Fruit fly (Drosophila melanogaster) whole organism, embryonic: ENCODE data around the gene Dad1.

Experiments used
- Ada2b ChIP-seq: fragments of 200-800 bp; sonication (Bioruptor generic); IDR thresholded peaks from 2 replicates; pipeline ENCODE4 v1.3.6; 2022; ENCODE audit warnings: missing biosample characterization, missing genetic modification characterization
- Adf1 ChIP-seq: fragments of 200-800 bp; sonication (Bioruptor generic); IDR thresholded peaks from 2 replicates; pipeline ENCODE4 v1.3.6; 2022; ENCODE audit warnings: missing biosample characterization, missing genetic modification characterization
- B-H2 ChIP-seq: fragments of 200-800 bp; sonication (Bioruptor generic); optimal IDR thresholded peaks from 2 replicates; lab custom pipeline; 2018; ENCODE audit warnings: missing biosample characterization, mild to moderate bottlenecking, missing genetic modification characterization
- BtbVII ChIP-seq: fragments of 200-800 bp; sonication (Bioruptor generic); optimal IDR thresholded peaks from 3 replicates; lab custom pipeline; 2017; ENCODE audit warnings: missing biosample characterization, mild to moderate bottlenecking, missing genetic modification characterization
- CG10431 ChIP-seq: fragments of 200-800 bp; sonication (Bioruptor generic); optimal IDR thresholded peaks from 3 replicates; lab custom pipeline; 2018; ENCODE audit warnings: missing biosample characterization, mild to moderate bottlenecking, missing genetic modification characterization
- CG12391 ChIP-seq: fragments of 200-800 bp; sonication (Bioruptor generic); optimal IDR thresholded peaks from 3 replicates; lab custom pipeline; 2018; ENCODE audit warnings: missing biosample characterization, mild to moderate bottlenecking, missing genetic modification characterization, moderate library complexity
- CG14441 ChIP-seq: fragments of 200-800 bp; sonication (Bioruptor generic); IDR thresholded peaks from 2 replicates; pipeline ENCODE4 v1.3.6; 2022; ENCODE audit warnings: missing biosample characterization, missing genetic modification characterization
- CG15073 ChIP-seq: fragments of 200-800 bp; sonication (Bioruptor generic); optimal IDR thresholded peaks from 2 replicates; lab custom pipeline; 2016; ENCODE audit warnings: missing biosample characterization, missing genetic modification characterization
- CG16863 ChIP-seq: fragments of 200-800 bp; sonication (Bioruptor generic); optimal IDR thresholded peaks from 3 replicates; lab custom pipeline; 2016; ENCODE audit warnings: missing biosample characterization, missing genetic modification characterization
- CG3847 ChIP-seq: fragments of 200-800 bp; sonication (Bioruptor generic); IDR thresholded peaks from 2 replicates; pipeline ENCODE4 v1.3.6; 2022; ENCODE audit warnings: missing biosample characterization, missing genetic modification characterization
- CG5953 ChIP-seq: fragments of 200-800 bp; sonication (Bioruptor generic); IDR thresholded peaks from 2 replicates; pipeline ENCODE4 v1.3.6; 2022; ENCODE audit warnings: missing biosample characterization, missing genetic modification characterization
- CG6854 ChIP-seq: fragments of 200-800 bp; sonication (Bioruptor generic); optimal IDR thresholded peaks from 3 replicates; lab custom pipeline; 2017; ENCODE audit warnings: missing biosample characterization, mild to moderate bottlenecking, missing genetic modification characterization
- CG9215 ChIP-seq: fragments of 200-800 bp; sonication (Bioruptor generic); IDR thresholded peaks from 2 replicates; pipeline ENCODE4 v1.3.6; 2022; ENCODE audit warnings: missing biosample characterization, missing genetic modification characterization
- CG9876 ChIP-seq: fragments of 200-800 bp; sonication (Bioruptor generic); optimal IDR thresholded peaks from 2 replicates; lab custom pipeline; 2016; ENCODE audit warnings: missing biosample characterization, missing genetic modification characterization
- CG9932 ChIP-seq: fragments of 200-800 bp; sonication (Bioruptor generic); IDR thresholded peaks from 2 replicates; pipeline ENCODE4 v1.3.6; 2022; ENCODE audit warnings: missing biosample characterization, missing genetic modification characterization
- CoRest ChIP-seq: fragments of 200-800 bp; sonication (Bioruptor generic); optimal IDR thresholded peaks from 3 replicates; lab custom pipeline; 2018; ENCODE audit warnings: missing biosample characterization, mild to moderate bottlenecking, missing genetic modification characterization, moderate library complexity
- D19A ChIP-seq: fragments of 200-800 bp; optimal IDR thresholded peaks from 3 replicates; lab custom pipeline; 2019; ENCODE audit warnings: missing biosample characterization, mild to moderate bottlenecking, missing genetic modification characterization, moderate library complexity
- Ets97D ChIP-seq: fragments of 200-800 bp; sonication (Bioruptor generic); optimal IDR thresholded peaks from 3 replicates; lab custom pipeline; 2016; ENCODE audit warnings: missing biosample characterization, missing genetic modification characterization
- HLH54F ChIP-seq: fragments of 200-800 bp; sonication (Bioruptor generic); optimal IDR thresholded peaks from 3 replicates; lab custom pipeline; 2016; ENCODE audit warnings: missing biosample characterization, missing genetic modification characterization
- Hr78 ChIP-seq, 2 experiments: fragments of 200-800 bp in 1 of 2; fragments of >200 bp in 1 of 2; sonication (Bioruptor generic) in 1 of 2; optimal IDR thresholded peaks; 2 replicates each; lab custom pipeline; 2017 to 2019; ENCODE audit warnings: missing biosample characterization in 2 of 2, missing genetic modification characterization in 2 of 2, mild to moderate bottlenecking in 1 of 2, moderate library complexity in 1 of 2
- Lim3 ChIP-seq: fragments of 200-800 bp; sonication (Bioruptor generic); IDR thresholded peaks from 2 replicates; pipeline ENCODE4 v1.3.6; 2022; ENCODE audit warnings: missing biosample characterization, missing genetic modification characterization
- Opbp ChIP-seq: fragments of 200-800 bp; sonication (Bioruptor generic); IDR thresholded peaks from 3 replicates; pipeline ENCODE4 v1.3.6; 2022; ENCODE audit warnings: missing biosample characterization, missing genetic modification characterization; ENCODE audit not compliant: partially characterized antibody
- Pdp1 ChIP-seq, 2 experiments: fragments of 200-800 bp; sonication (Bioruptor generic); optimal IDR thresholded peaks; 3 replicates each; lab custom pipeline; 2016; ENCODE audit warnings: missing biosample characterization in 2 of 2, missing genetic modification characterization in 2 of 2, mild to moderate bottlenecking in 1 of 2, moderate library complexity in 1 of 2
- Rfx ChIP-seq: fragments of 200-800 bp; sonication (Bioruptor generic); IDR thresholded peaks from 2 replicates; pipeline ENCODE4 v1.3.6; 2022; ENCODE audit warnings: missing biosample characterization, missing genetic modification characterization
- Stat92E ChIP-seq, 3 experiments: fragments of >200 bp in 2 of 3; fragments of 200-800 bp in 1 of 3; sonication (Bioruptor generic) in 1 of 3; optimal IDR thresholded peaks; 2 replicates each; lab custom pipeline; 2017 to 2019; ENCODE audit warnings: missing biosample characterization in 3 of 3, missing genetic modification characterization in 3 of 3, mild to moderate bottlenecking in 1 of 3, moderate library complexity in 1 of 3
- cas ChIP-seq: fragments of 200-800 bp; sonication (Bioruptor generic); IDR thresholded peaks from 2 replicates; pipeline ENCODE4 v1.3.6; 2022; ENCODE audit warnings: missing biosample characterization, missing genetic modification characterization
- cato ChIP-seq: fragments of 200-800 bp; sonication (Bioruptor generic); optimal IDR thresholded peaks from 2 replicates; lab custom pipeline; 2016; ENCODE audit warnings: missing biosample characterization, missing genetic modification characterization, borderline replicate concordance
- chif ChIP-seq, 2 experiments: fragments of 200-800 bp; sonication (Bioruptor generic); optimal IDR thresholded peaks; 3 replicates each; lab custom pipeline; 2016; ENCODE audit warnings: missing biosample characterization in 2 of 2, missing genetic modification characterization in 2 of 2
- danr ChIP-seq: fragments of 200-800 bp; sonication (Bioruptor generic); IDR thresholded peaks from 2 replicates; pipeline ENCODE4 v1.3.6; 2022; ENCODE audit warnings: missing biosample characterization, missing genetic modification characterization
- dimm ChIP-seq: fragments of 200-800 bp; sonication (Bioruptor generic); IDR thresholded peaks from 2 replicates; pipeline ENCODE4 v1.3.6; 2022; ENCODE audit warnings: missing biosample characterization, missing genetic modification characterization
- dm ChIP-seq: fragments of 200-800 bp; sonication (Bioruptor generic); optimal IDR thresholded peaks from 3 replicates; lab custom pipeline; 2016; ENCODE audit warnings: missing biosample characterization, missing genetic modification characterization
- dmrt11E ChIP-seq: fragments of 200-800 bp; sonication (Bioruptor generic); optimal IDR thresholded peaks from 3 replicates; lab custom pipeline; 2018; ENCODE audit warnings: missing biosample characterization, mild to moderate bottlenecking, missing genetic modification characterization, moderate library complexity
- fd102C ChIP-seq: fragments of 200-800 bp; sonication (Bioruptor generic); optimal IDR thresholded peaks from 2 replicates; lab custom pipeline; 2018; ENCODE audit warnings: missing biosample characterization, mild to moderate bottlenecking, missing genetic modification characterization, moderate library complexity
- gcm2 ChIP-seq: fragments of 200-800 bp; sonication (Bioruptor generic); optimal IDR thresholded peaks from 2 replicates; lab custom pipeline; 2016; ENCODE audit warnings: missing biosample characterization, missing genetic modification characterization
- grau ChIP-seq: fragments of 200-800 bp; optimal IDR thresholded peaks from 3 replicates; lab custom pipeline; 2019; ENCODE audit warnings: missing biosample characterization, mild to moderate bottlenecking, missing genetic modification characterization, moderate library complexity
- ham ChIP-seq: fragments of 200-800 bp; sonication (Bioruptor generic); IDR thresholded peaks from 2 replicates; pipeline ENCODE4 v1.3.6; 2022; ENCODE audit warnings: missing biosample characterization, missing genetic modification characterization
- hbn ChIP-seq: fragments of 200-800 bp; sonication (Bioruptor generic); IDR thresholded peaks from 2 replicates; pipeline ENCODE4 v1.3.6; 2022; ENCODE audit warnings: missing biosample characterization, missing genetic modification characterization; ENCODE audit not compliant: partially characterized antibody
- nerfin-2 ChIP-seq: fragments of 200-800 bp; sonication (Bioruptor generic); IDR thresholded peaks from 2 replicates; pipeline ENCODE4 v1.3.6; 2022; ENCODE audit warnings: missing biosample characterization, missing genetic modification characterization; ENCODE audit not compliant: partially characterized antibody
- pan ChIP-seq, 4 experiments: fragments of >200 bp in 3 of 4; fragments of 200-800 bp in 1 of 4; sonication (Bioruptor generic) in 1 of 4; optimal IDR thresholded peaks in 3 of 4; IDR thresholded peaks in 1 of 4; 2 replicates each; pipeline versions ENCODE4 v1.3.6 to Lab custom; 2017 to 2022; ENCODE audit warnings: missing biosample characterization in 2 of 4, missing genetic modification characterization in 2 of 4, mixed read lengths in 1 of 4
- peb ChIP-seq: fragments of 200-800 bp; sonication (Bioruptor generic); IDR thresholded peaks from 2 replicates; pipeline ENCODE4 v1.3.6; 2022; ENCODE audit warnings: missing biosample characterization, missing genetic modification characterization
- prd ChIP-seq, 3 experiments: fragments of >200 bp in 2 of 3; fragments of 200-800 bp in 1 of 3; sonication (Bioruptor generic) in 1 of 3; optimal IDR thresholded peaks in 2 of 3; IDR thresholded peaks in 1 of 3; 2 replicates in 2 of 3; 3 replicates in 1 of 3; pipeline versions ENCODE4 v1.3.6 to Lab custom; 2017 to 2022; ENCODE audit warnings: missing biosample characterization in 1 of 3, missing genetic modification characterization in 1 of 3
- sisA ChIP-seq: fragments of 200-800 bp; sonication (Bioruptor generic); IDR thresholded peaks from 2 replicates; pipeline ENCODE4 v1.3.6; 2022; ENCODE audit warnings: missing biosample characterization, missing genetic modification characterization
- sna ChIP-seq: fragments of 200-800 bp; sonication (Bioruptor generic); IDR thresholded peaks from 2 replicates; pipeline ENCODE4 v1.3.6; 2022; ENCODE audit warnings: missing biosample characterization, missing genetic modification characterization; ENCODE audit not compliant: partially characterized antibody
- tin ChIP-seq: fragments of 200-800 bp; sonication (Bioruptor generic); optimal IDR thresholded peaks from 3 replicates; lab custom pipeline; 2016; ENCODE audit warnings: missing biosample characterization, missing genetic modification characterization
- tio ChIP-seq: fragments of 200-800 bp; sonication (Bioruptor generic); optimal IDR thresholded peaks from 2 replicates; lab custom pipeline; 2017; ENCODE audit warnings: missing biosample characterization, missing genetic modification characterization, inconsistent platforms
- unpg ChIP-seq: fragments of 200-800 bp; sonication (Bioruptor generic); optimal IDR thresholded peaks from 3 replicates; lab custom pipeline; 2018; ENCODE audit warnings: missing biosample characterization, mild to moderate bottlenecking, missing genetic modification characterization, moderate library complexity
- usp ChIP-seq: fragments of >200 bp; optimal IDR thresholded peaks from 2 replicates; lab custom pipeline; 2017; ENCODE audit warnings: missing biosample characterization, missing genetic modification characterization
- vvl ChIP-seq: fragments of 200-800 bp; sonication (Bioruptor generic); IDR thresholded peaks from 2 replicates; pipeline ENCODE4 v1.3.6; 2022; ENCODE audit warnings: missing biosample characterization, missing genetic modification characterization
- zfh1 ChIP-seq: fragments of 200-800 bp; sonication (Bioruptor generic); IDR thresholded peaks from 3 replicates; pipeline ENCODE4 v1.3.6; 2022; ENCODE audit warnings: missing biosample characterization, missing genetic modification characterization

The Dad1 gene

DNA sequence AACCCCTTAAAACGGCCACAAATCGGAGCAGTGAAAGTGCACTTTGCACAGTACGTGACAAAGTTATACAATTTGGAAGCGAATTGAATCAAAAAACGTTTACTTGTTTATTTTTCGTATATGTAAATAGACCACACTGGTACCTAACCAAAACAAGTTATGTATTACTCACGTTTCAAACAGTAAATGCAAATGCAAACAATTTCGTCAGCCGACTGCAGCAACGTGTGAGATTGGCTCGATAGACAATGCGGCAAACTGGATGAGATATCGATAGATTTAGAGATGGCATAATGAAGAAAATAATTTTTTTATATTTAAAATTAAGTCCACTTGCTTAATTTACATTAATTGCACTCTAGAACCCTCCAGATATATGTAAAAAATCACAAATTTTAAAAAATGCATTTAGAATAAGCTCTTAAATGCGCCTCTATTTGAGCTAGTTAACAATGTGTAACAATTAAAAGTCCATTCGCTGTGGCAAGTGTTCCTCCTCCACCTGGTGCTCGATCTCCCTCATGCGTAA is 2.4 kb downstream of the Dad1 start, which contains the start of gene AlaRS (continued):
- TF ChIP-seq peb (GFP tag; lab: Robert Waterston, UW) (no peak), hbn (GFP tag; lab: Robert Waterston, UW) (peak; percentile 57), dm (peak; percentile 43), HLH54F (no peak), usp (no peak), Lim3 (GFP tag; lab: Robert Waterston, UW) (no peak), Hr78 (GFP tag; optimal IDR thresholded peaks at IDR 0.05; lab: Kevin White, UChicago) (no peak), CG16863 (GFP tag; lab: Kevin White, UChicago) (no peak), nerfin-2 (GFP tag; lab: Robert Waterston, UW) (peak; percentile 36; the same call in 1 of the 2 replicates), D19A (tag; lab: Kevin White, UChicago) (peak; percentile 19), BtbVII (GFP tag; lab: Kevin White, UChicago) (no peak), fd102C (GFP tag; lab: Kevin White, UChicago) (no peak), CG9932 (peak; percentile 49), sna (GFP tag; lab: Robert Waterston, UW) (peak; percentile 75), Adf1 (no peak), tio (no peak), Ets97D (GFP tag; lab: Kevin White, UChicago) (peak; percentile 10), zfh1 (GFP tag; lab: Robert Waterston, UW) (peak; percentile 16; the same call in 1 of the 3 replicates), CG6854 (GFP tag; lab: Kevin White, UChicago) (no peak), vvl (GFP tag; lab: Robert Waterston, UW) (peak; percentile 44; the same call in 1 of the 2 replicates), Pdp1 (GFP tag; optimal IDR thresholded peaks at IDR 0.05; lab: Kevin White, UChicago) (peak in 1 of 2 experiments; percentile 60), cas (no peak), CG14441 (GFP tag; lab: Robert Waterston, UW) (no peak), CoRest (tag; lab: Kevin White, UChicago) (peak; percentile 42), unpg (GFP tag; lab: Kevin White, UChicago) (peak; percentile 41), dimm (GFP tag; lab: Robert Waterston, UW) (no peak), Ada2b (GFP tag; lab: Robert Waterston, UW) (no peak), sisA (GFP tag; lab: Robert Waterston, UW) (no peak), ham (GFP tag; lab: Robert Waterston, UW) (no peak), prd (optimal IDR thresholded peaks at IDR 0.05; lab: Kevin White, UChicago) (no peak), prd (GFP tag; IDR thresholded peaks at IDR 0.05; lab: Robert Waterston, UW) (0 out of 3 replicates have a peak, but pooled peaks have one; percentile 7), CG10431 (GFP tag; lab: Kevin White, UChicago) (no peak), gcm2 (GFP tag; lab: Kevin White, UChicago) (no peak), CG9215 (no peak), Stat92E (GFP tag; optimal IDR thresholded peaks at IDR 0.05; lab: Kevin White, UChicago) (no peak), pan (optimal IDR thresholded peaks at IDR 0.05; lab: Kevin White, UChicago) (no peak), pan (GFP tag; optimal IDR thresholded peaks at IDR 0.05 in 1 of 2, IDR thresholded peaks at IDR 0.05 in 1 of 2) (peak in 1 of 2 experiments; percentile 43), B-H2 (GFP tag; lab: Kevin White, UChicago) (peak; percentile 39), grau (tag; lab: Kevin White, UChicago) (peak; percentile 66), CG5953 (GFP tag; lab: Robert Waterston, UW) (no peak), chif (GFP tag; optimal IDR thresholded peaks at IDR 0.05; lab: Kevin White, UChicago) (no peak), dmrt11E (tag; lab: Kevin White, UChicago) (peak; percentile 40), tin (peak; percentile 19), Opbp (GFP tag; lab: Robert Waterston, UW) (peak; percentile 50; the same call in 1 of the 3 replicates), CG12391 (tag; lab: Kevin White, UChicago) (peak; percentile 67), Rfx (peak; percentile 41; the same call in 1 of the 2 replicates), CG3847 (0 out of 2 replicates have a peak, but pooled peaks have one; percentile 9), danr (no peak), cato (GFP tag; lab: Kevin White, UChicago) (no peak), CG9876 (GFP tag; lab: Kevin White, UChicago) (no peak), CG15073 (GFP tag; lab: Kevin White, UChicago) (no peak)
